Worm (Caenorhabditis elegans) whole organism, L4 larva: ENCODE data around the gene col-101.

ENCODE experiments used
- D1046.2 ChIP-seq: fragments of 200-800 bp; sonication (Bioruptor generic); IDR thresholded peaks from 2 replicates; pipeline ENCODE4 v1.3.6; 2022; ENCODE audit warnings: missing genetic modification characterization, missing compliant biosample characterization
- F10B5.3 ChIP-seq: sonication (generic microtip); optimal IDR thresholded peaks from 2 replicates; lab custom pipeline; 2016; ENCODE audit warnings: mild to moderate bottlenecking, missing genetic modification characterization, missing compliant biosample characterization
- F44E2.7 ChIP-seq: fragments of 200-800 bp; sonication (Bioruptor generic); IDR thresholded peaks from 2 replicates; pipeline ENCODE4 v2.1.2; 2022; ENCODE audit warnings: missing genetic modification characterization, missing compliant biosample characterization
- R02D3.7 ChIP-seq: fragments of 150-350 bp; sonication (generic microtip); optimal IDR thresholded peaks from 3 replicates; lab custom pipeline; 2014; ENCODE audit warnings: missing biosample characterization, missing genetic modification characterization
- T20F7.1 ChIP-seq: fragments of 200-800 bp; sonication (Bioruptor generic); optimal IDR thresholded peaks from 2 replicates; lab custom pipeline; 2018; ENCODE audit warnings: mild to moderate bottlenecking, missing genetic modification characterization, missing compliant biosample characterization
- aly-2 ChIP-seq: sonication (generic microtip); optimal IDR thresholded peaks from 2 replicates; lab custom pipeline; 2018; ENCODE audit warnings: missing biosample characterization, missing genetic modification characterization
- ama-1 ChIP-seq: fragments of 150-350 bp; optimal IDR thresholded peaks from 2 replicates; lab custom pipeline; 2014; ENCODE audit warnings: inconsistent platforms, mixed read lengths
- ceh-28 ChIP-seq: fragments of 150-350 bp; optimal IDR thresholded peaks from 2 replicates; lab custom pipeline; 2014; ENCODE audit warnings: missing biosample characterization, missing genetic modification reagents, missing genetic modification characterization
- ceh-82 ChIP-seq: sonication (generic microtip); optimal IDR thresholded peaks from 2 replicates; lab custom pipeline; 2017; ENCODE audit warnings: missing biosample characterization, missing genetic modification characterization
- ces-1 ChIP-seq: fragments of 150-350 bp; sonication (generic microtip); optimal IDR thresholded peaks from 4 replicates; lab custom pipeline; 2014; ENCODE audit warnings: missing biosample characterization, missing genetic modification reagents, missing genetic modification characterization
- ctbp-1 ChIP-seq: fragments of 200-800 bp; sonication (Bioruptor generic); IDR thresholded peaks from 2 replicates; pipeline ENCODE4 v1.3.6; 2022; ENCODE audit warnings: missing genetic modification reagents, missing genetic modification characterization, missing compliant biosample characterization
- dmd-6 ChIP-seq: fragments of 200-800 bp; sonication (Bioruptor generic); IDR thresholded peaks from 2 replicates; pipeline ENCODE4 v1.3.6; 2022; ENCODE audit warnings: missing genetic modification reagents, missing genetic modification characterization, missing compliant biosample characterization
- duxl-1 ChIP-seq: sonication (generic microtip); optimal IDR thresholded peaks from 2 replicates; lab custom pipeline; 2016; ENCODE audit warnings: mild to moderate bottlenecking, missing genetic modification characterization, moderate library complexity, missing compliant biosample characterization; ENCODE audit not compliant: poor library complexity
- dve-1 ChIP-seq: sonication (generic microtip); optimal IDR thresholded peaks from 2 replicates; lab custom pipeline; 2017; ENCODE audit warnings: antibody characterized with exemption, mild to moderate bottlenecking, missing genetic modification characterization, missing compliant biosample characterization; ENCODE audit not compliant: insufficient read depth
- gei-8 ChIP-seq: fragments of 200-800 bp; sonication (Bioruptor generic); optimal IDR thresholded peaks from 2 replicates; lab custom pipeline; 2018; ENCODE audit warnings: mild to moderate bottlenecking, missing genetic modification characterization, missing compliant biosample characterization
- hif-1 ChIP-seq, 2 experiments: sonication (generic microtip); optimal IDR thresholded peaks; 2 replicates each; lab custom pipeline; 2016 to 2017; ENCODE audit warnings: missing compliant biosample characterization in 2 of 2, missing genetic modification characterization in 2 of 2, missing genetic modification reagents in 2 of 2, missing genotype in 2 of 2, mild to moderate bottlenecking in 1 of 2
- hlh-11 ChIP-seq: fragments of 200-800 bp; sonication (Bioruptor generic); optimal IDR thresholded peaks from 2 replicates; lab custom pipeline; 2018; ENCODE audit warnings: mild to moderate bottlenecking, missing genetic modification characterization, missing compliant biosample characterization
- lin-1 ChIP-seq: fragments of 200-800 bp; sonication (Bioruptor generic); IDR thresholded peaks from 2 replicates; pipeline ENCODE4 v1.3.6; 2022; ENCODE audit warnings: missing genetic modification reagents, missing genetic modification characterization, missing compliant biosample characterization
- lin-29 ChIP-seq: fragments of 200-800 bp; sonication (Bioruptor generic); IDR thresholded peaks from 2 replicates; pipeline ENCODE4 v1.3.6; 2022; ENCODE audit warnings: missing genetic modification reagents, missing genetic modification characterization, missing compliant biosample characterization
- lir-3 ChIP-seq: sonication (generic microtip); optimal IDR thresholded peaks from 2 replicates; lab custom pipeline; 2016; ENCODE audit warnings: mild to moderate bottlenecking, missing genetic modification characterization, missing compliant biosample characterization
- lsy-2 ChIP-seq, 2 experiments: fragments of 150-350 bp in 1 of 2; sonication (generic microtip) in 1 of 2; optimal IDR thresholded peaks; 2 replicates each; lab custom pipeline; 2014 to 2017; ENCODE audit warnings: missing biosample characterization in 2 of 2, missing genetic modification characterization in 2 of 2
- mxl-3 ChIP-seq: fragments of 200-800 bp; sonication (Bioruptor generic); optimal IDR thresholded peaks from 2 replicates; lab custom pipeline; 2018; ENCODE audit warnings: mild to moderate bottlenecking, missing genetic modification characterization, missing compliant biosample characterization
- nhr-237 ChIP-seq: sonication (generic microtip); optimal IDR thresholded peaks from 2 replicates; lab custom pipeline; 2017; ENCODE audit warnings: missing biosample characterization, missing genetic modification characterization
- nhr-25 ChIP-seq: sonication (generic microtip); optimal IDR thresholded peaks from 2 replicates; lab custom pipeline; 2017; ENCODE audit warnings: missing genetic modification characterization, mild to moderate bottlenecking, missing compliant biosample characterization, antibody characterized with exemption, moderate library complexity, borderline replicate concordance; ENCODE audit not compliant: insufficient read depth
- nhr-28 ChIP-seq: fragments of 150-350 bp; optimal IDR thresholded peaks from 2 replicates; lab custom pipeline; 2014; ENCODE audit warnings: missing biosample characterization, missing genetic modification characterization
- pha-4 ChIP-seq, 2 experiments: fragments of 150-350 bp in 1 of 2; fragments of 200-800 bp in 1 of 2; sonication (Bioruptor generic) in 1 of 2; IDR thresholded peaks in 1 of 2; optimal IDR thresholded peaks in 1 of 2; 2 replicates each; pipeline versions ENCODE4 v1.3.6 to Lab custom; 2014 to 2022; ENCODE audit warnings: missing genetic modification characterization in 2 of 2, missing genetic modification reagents in 2 of 2, missing biosample characterization in 1 of 2, missing compliant biosample characterization in 1 of 2
- php-3 ChIP-seq: fragments of 200-800 bp; sonication (Bioruptor generic); IDR thresholded peaks from 2 replicates; pipeline ENCODE4 v1.3.6; 2022; ENCODE audit warnings: missing genetic modification reagents, missing genetic modification characterization, missing compliant biosample characterization
- spr-3 ChIP-seq: fragments of 200-800 bp; sonication (Bioruptor generic); optimal IDR thresholded peaks from 2 replicates; lab custom pipeline; 2018; ENCODE audit warnings: mild to moderate bottlenecking, missing genetic modification characterization, missing compliant biosample characterization
- tag-97 ChIP-seq: fragments of 200-800 bp; sonication (Bioruptor generic); IDR thresholded peaks from 2 replicates; pipeline ENCODE4 v1.3.6; 2022; ENCODE audit warnings: missing genetic modification characterization, missing compliant biosample characterization
- unc-130 ChIP-seq: sonication (generic microtip); optimal IDR thresholded peaks from 2 replicates; lab custom pipeline; 2016; ENCODE audit warnings: missing genetic modification reagents, missing genetic modification characterization, missing compliant biosample characterization
- unc-62 ChIP-seq, 3 experiments: fragments of 150-350 bp in 1 of 3; sonication (generic microtip); optimal IDR thresholded peaks in 2 of 3; peaks in 1 of 3; 1 replicate in 1 of 3; 2 replicates in 2 of 3; lab custom pipeline; 2014 to 2017; ENCODE audit warnings: missing biosample characterization in 3 of 3, missing genetic modification characterization in 3 of 3, missing genetic modification reagents in 3 of 3, missing genotype in 1 of 3
- vab-7 ChIP-seq: fragments of 200-800 bp; sonication (Bioruptor generic); IDR thresholded peaks from 2 replicates; pipeline ENCODE4 v1.3.6; 2022; ENCODE audit warnings: missing genetic modification reagents, missing genetic modification characterization, missing compliant biosample characterization
- zag-1 ChIP-seq: fragments of 150-350 bp; optimal IDR thresholded peaks from 2 replicates; lab custom pipeline; 2014; ENCODE audit warnings: missing biosample characterization, missing genetic modification characterization
- zip-11 ChIP-seq: fragments of 200-800 bp; sonication (Bioruptor generic); IDR thresholded peaks from 2 replicates; pipeline ENCODE4 v1.3.6; 2022; ENCODE audit warnings: missing genetic modification characterization, missing compliant biosample characterization
- zip-2 ChIP-seq: fragments of 150-350 bp; optimal IDR thresholded peaks from 2 replicates; lab custom pipeline; 2014; ENCODE audit warnings: missing biosample characterization, missing genetic modification characterization

col-101 gene

DNA sequence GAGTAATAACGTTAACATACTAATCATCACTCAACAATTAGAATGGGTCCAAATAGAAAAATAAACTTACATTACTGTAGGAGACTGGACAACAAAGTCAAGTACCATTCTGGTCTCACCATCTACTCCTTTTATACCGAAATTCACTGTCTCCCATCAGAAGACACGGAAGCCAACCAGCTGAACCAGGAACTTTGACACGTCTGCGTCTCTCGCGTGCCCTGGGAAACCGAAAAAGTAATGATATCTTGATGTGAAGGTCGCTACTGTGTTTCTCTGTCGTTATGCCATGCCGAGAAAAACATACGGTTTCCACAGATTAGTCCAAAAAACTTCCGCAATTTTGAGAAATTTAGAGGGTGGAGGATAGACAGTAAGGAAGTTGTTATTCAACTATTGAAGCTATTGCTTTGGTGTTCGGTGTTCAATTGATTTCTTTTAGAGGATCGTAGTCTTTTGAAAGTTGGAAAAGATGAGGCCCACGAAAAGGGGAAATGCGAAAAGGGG is at the start of gene col-101:
col-101 (minus strand) TSS at position 457 of the 507 bp plus-strand sequence.
- TF ChIP-seq lsy-2 (tag; optimal IDR thresholded peaks at IDR 0.05; lab: Kevin White, UChicago), result no peak
- TF ChIP-seq php-3 (GFP tag; lab: Robert Waterston, UW), result no peak
- no peak for TF ChIP-seq spr-3 (GFP tag; lab: Kevin White, UChicago)
- no peak for TF ChIP-seq zip-11 (GFP tag; lab: Robert Waterston, UW)
- TF ChIP-seq nhr-28 (tag; lab: Kevin White, UChicago), result no peak
- no peak for TF ChIP-seq nhr-25 (tag; lab: Kevin White, UChicago)
- no peak for TF ChIP-seq ama-1
- no peak for TF ChIP-seq D1046.2 (GFP tag; lab: Robert Waterston, UW)
- TF ChIP-seq gei-8 (GFP tag; lab: Kevin White, UChicago), result no peak
- TF ChIP-seq ces-1 (GFP tag; lab: Kevin White, UChicago), result no peak
- no peak for TF ChIP-seq ctbp-1
- no peak for TF ChIP-seq hlh-11 (tag; lab: Kevin White, UChicago)
- TF ChIP-seq ceh-82, result no peak
- no peak for TF ChIP-seq zag-1 (tag; lab: Kevin White, UChicago)
- TF ChIP-seq F44E2.7 (GFP tag; lab: Robert Waterston, UW), result no peak
- no peak for TF ChIP-seq ceh-28 (tag; lab: Kevin White, UChicago)

DNA sequence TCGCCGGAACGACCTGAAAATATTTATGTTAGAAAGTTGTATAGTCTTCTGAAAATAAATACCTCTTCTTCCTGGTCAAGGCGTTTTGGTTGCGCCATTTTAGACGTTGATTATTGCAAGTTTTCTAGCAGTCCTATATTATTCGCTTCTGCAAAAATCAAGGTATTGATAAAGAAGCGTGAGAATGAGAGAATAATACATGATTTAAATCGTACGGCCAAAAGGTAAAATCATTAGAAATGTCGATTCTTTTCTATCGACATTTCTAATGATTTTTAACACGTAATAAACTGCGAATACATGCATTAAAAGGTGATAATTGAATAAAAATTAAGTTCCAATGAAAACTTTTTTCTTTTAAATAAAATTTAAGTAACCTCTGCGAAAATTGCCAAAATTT is 49.1 kb upstream of the col-101 start, which contains the start of gene fln-1:
fln-1 (minus strand) TSS at position 101 of the 400 bp plus-strand sequence.
- TF ChIP-seq vab-7 (GFP tag; lab: Robert Waterston, UW) (no peak), nhr-28 (tag; lab: Kevin White, UChicago) (no peak), F10B5.3 (tag; lab: Kevin White, UChicago) (no peak), hif-1 (tag; optimal IDR thresholded peaks at IDR 0.05; lab: Kevin White, UChicago) (no peak), lir-3 (tag; lab: Kevin White, UChicago) (no peak), unc-130 (GFP tag; lab: Kevin White, UChicago) (no peak), nhr-25 (tag; lab: Kevin White, UChicago) (no peak), duxl-1 (tag; lab: Kevin White, UChicago) (no peak), pha-4 (GFP tag; IDR thresholded peaks at IDR 0.05; lab: Robert Waterston, UW) (no peak), pha-4 (tag; optimal IDR thresholded peaks at IDR 0.05; lab: Kevin White, UChicago) (no peak), lin-29 (no peak), dmd-6 (GFP tag; lab: Robert Waterston, UW) (no peak), zip-11 (GFP tag; lab: Robert Waterston, UW) (no peak), aly-2 (tag; lab: Kevin White, UChicago) (no peak), tag-97 (GFP tag; lab: Robert Waterston, UW) (no peak), mxl-3 (no peak), nhr-237 (tag; lab: Kevin White, UChicago) (no peak), T20F7.1 (GFP tag; lab: Kevin White, UChicago) (no peak), R02D3.7 (tag; lab: Kevin White, UChicago) (no peak), lin-1 (no peak), zip-2 (tag; lab: Kevin White, UChicago) (no peak)
- TF ChIP-seq, all 104 proteins: peak for 0

ce11 chrIV:373963-374362 is 47.1 kb upstream of the col-101 start:
- TF ChIP-seq dve-1 (tag; lab: Kevin White, UChicago) (no peak), unc-62 (GFP tag; optimal IDR thresholded peaks at IDR 0.05 in 1 of 2; lab: Kevin White, UChicago) (peak in 1 of 2 experiments; percentile 92), unc-62 (tag; optimal IDR thresholded peaks at IDR 0.05; lab: Kevin White, UChicago) (no peak)
